Worm (Caenorhabditis elegans) whole organism, L1 larva: Measurements from ENCODE around the gene puf-3.

Source experiments
- aha-1 ChIP-seq: fragments of 150-350 bp; optimal IDR thresholded peaks from 2 replicates; lab custom pipeline; 2014; ENCODE audit warnings: missing biosample characterization, missing genetic modification characterization
- alr-1 ChIP-seq: fragments of 200-800 bp; sonication (Bioruptor generic); optimal IDR thresholded peaks from 2 replicates; lab custom pipeline; 2018; ENCODE audit warnings: borderline replicate concordance, mild to moderate bottlenecking, missing genetic modification characterization, missing compliant biosample characterization
- fkh-10 ChIP-seq: sonication (generic microtip); optimal IDR thresholded peaks from 2 replicates; lab custom pipeline; 2017; ENCODE audit warnings: missing biosample characterization, missing genetic modification reagents, missing genetic modification characterization
- lin-35 ChIP-seq, 2 experiments: fragments of 150-350 bp; optimal IDR thresholded peaks; 2 replicates each; lab custom pipeline; 2014; ENCODE audit warnings: missing biosample characterization in 2 of 2, missing genetic modification characterization in 2 of 2, missing genetic modification reagents in 2 of 2
- pqm-1 ChIP-seq: sonication (generic microtip); optimal IDR thresholded peaks from 3 replicates; lab custom pipeline; 2017; ENCODE audit warnings: missing biosample characterization, missing genetic modification characterization
- unc-62 ChIP-seq: fragments of 150-350 bp; optimal IDR thresholded peaks from 2 replicates; lab custom pipeline; 2014; ENCODE audit warnings: missing biosample characterization, missing genetic modification reagents, missing genetic modification characterization
- ztf-11 ChIP-seq, 2 experiments: sonication (generic microtip); optimal IDR thresholded peaks; 2 replicates each; lab custom pipeline; 2016 to 2017; ENCODE audit warnings: missing genetic modification characterization in 2 of 2, missing biosample characterization in 1 of 2, missing compliant biosample characterization in 1 of 2

DNA sequence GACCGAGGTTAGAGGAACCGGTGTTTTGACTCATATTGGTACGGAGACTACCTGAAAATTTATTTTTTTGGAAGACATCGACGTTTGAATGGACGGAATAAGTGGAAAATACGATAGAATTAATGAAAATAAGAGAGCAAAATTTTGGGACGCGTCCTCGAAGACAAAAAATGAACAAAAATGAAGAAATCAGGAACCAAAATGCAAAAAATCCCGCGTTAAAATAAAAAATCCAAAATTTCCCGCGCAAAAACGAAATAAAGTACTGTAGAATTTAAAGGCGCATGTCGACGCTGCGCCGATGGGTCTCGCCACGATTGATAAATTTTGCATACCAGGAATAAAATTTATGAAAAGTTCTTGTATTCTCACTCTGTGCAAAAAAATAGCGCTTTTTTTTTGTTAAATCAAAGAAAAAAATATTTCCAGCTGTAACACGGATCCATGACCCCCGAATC is at the start of gene puf-3:
- TF ChIP-seq alr-1 (tag; lab: Kevin White, UChicago) (no peak), ztf-11 (tag; optimal IDR thresholded peaks at IDR 0.05; lab: Kevin White, UChicago) (no peak), lin-35 (GFP tag; optimal IDR thresholded peaks at IDR 0.05; lab: Kevin White, UChicago) (no peak), pqm-1 (tag; lab: Kevin White, UChicago) (no peak), unc-62 (GFP tag; lab: Kevin White, UChicago) (no peak), fkh-10 (GFP tag; lab: Kevin White, UChicago) (no peak), aha-1 (tag; lab: Kevin White, UChicago) (no peak)
